Worm (Caenorhabditis elegans) whole organism, L1 larva: ENCODE data around the gene trx-2.
A peak's percentile ranks its signal among the peaks of the same experiment; 100 is the strongest.

Experiments used
- C04F5.9 ChIP-seq: sonication (generic microtip); optimal IDR thresholded peaks from 2 replicates; lab custom pipeline; 2016; ENCODE audit warnings: missing genetic modification characterization, missing compliant biosample characterization
- C16A3.4 ChIP-seq: fragments of 150-350 bp; optimal IDR thresholded peaks from 2 replicates; lab custom pipeline; 2014; ENCODE audit warnings: missing biosample characterization, missing genetic modification characterization
- F16B12.6 ChIP-seq: fragments of 150-350 bp; optimal IDR thresholded peaks from 2 replicates; lab custom pipeline; 2014; ENCODE audit warnings: missing biosample characterization, missing genetic modification characterization
- alr-1 ChIP-seq: fragments of 200-800 bp; sonication (Bioruptor generic); optimal IDR thresholded peaks from 2 replicates; lab custom pipeline; 2018; ENCODE audit warnings: borderline replicate concordance, mild to moderate bottlenecking, missing genetic modification characterization, missing compliant biosample characterization
- aly-2 ChIP-seq: fragments of 150-350 bp; optimal IDR thresholded peaks from 2 replicates; lab custom pipeline; 2014; ENCODE audit warnings: missing biosample characterization, missing genetic modification characterization
- blmp-1 ChIP-seq: fragments of 150-350 bp; optimal IDR thresholded peaks from 2 replicates; lab custom pipeline; 2014; ENCODE audit warnings: missing biosample characterization, missing genetic modification characterization
- ceh-63 ChIP-seq: fragments of 200-800 bp; sonication (Bioruptor generic); optimal IDR thresholded peaks from 2 replicates; lab custom pipeline; 2018; ENCODE audit warnings: mild to moderate bottlenecking, missing genetic modification characterization, missing compliant biosample characterization
- ceh-8 ChIP-seq: fragments of 200-800 bp; sonication (Bioruptor generic); optimal IDR thresholded peaks from 2 replicates; lab custom pipeline; 2018; ENCODE audit warnings: mild to moderate bottlenecking, missing genetic modification characterization, moderate library complexity, missing compliant biosample characterization
- ceh-82 ChIP-seq, 3 experiments: fragments of 150-350 bp in 1 of 3; sonication (generic microtip) in 2 of 3; optimal IDR thresholded peaks; 2 replicates each; lab custom pipeline; 2014 to 2017; ENCODE audit warnings: missing biosample characterization in 3 of 3, missing genetic modification characterization in 3 of 3
- ceh-88 ChIP-seq: fragments of 200-800 bp; sonication (Bioruptor generic); IDR thresholded peaks from 2 replicates; pipeline ENCODE4 v1.3.6; 2022; ENCODE audit warnings: missing genetic modification characterization, missing compliant biosample characterization
- ces-1 ChIP-seq: fragments of 150-350 bp; optimal IDR thresholded peaks from 2 replicates; lab custom pipeline; 2014; ENCODE audit warnings: missing biosample characterization, missing genetic modification reagents, missing genetic modification characterization
- dpl-1 ChIP-seq, 3 experiments: fragments of 150-350 bp in 2 of 3; sonication (generic microtip) in 1 of 3; optimal IDR thresholded peaks; 2 replicates each; lab custom pipeline; 2014 to 2017; ENCODE audit warnings: missing biosample characterization in 3 of 3, missing genetic modification characterization in 3 of 3, missing genetic modification reagents in 3 of 3
- dsc-1 ChIP-seq: sonication (generic microtip); optimal IDR thresholded peaks from 2 replicates; lab custom pipeline; 2016; ENCODE audit warnings: mild to moderate bottlenecking, missing genetic modification characterization, missing compliant biosample characterization
- egl-13 ChIP-seq: sonication (generic microtip); optimal IDR thresholded peaks from 2 replicates; lab custom pipeline; 2016; ENCODE audit warnings: missing genotype, missing genetic modification reagents, missing genetic modification characterization, missing compliant biosample characterization
- egl-27 ChIP-seq, 2 experiments: fragments of 150-350 bp in 1 of 2; sonication (generic microtip); optimal IDR thresholded peaks; 3 replicates each; lab custom pipeline; 2017 to 2018; ENCODE audit warnings: missing biosample characterization in 2 of 2, missing genetic modification characterization in 2 of 2, missing genetic modification reagents in 2 of 2
- elt-2 ChIP-seq: sonication (generic microtip); optimal IDR thresholded peaks from 2 replicates; lab custom pipeline; 2016; ENCODE audit warnings: missing genetic modification characterization, mild to moderate bottlenecking, inconsistent platforms, missing compliant biosample characterization, missing genetic modification reagents
- elt-3 ChIP-seq, 6 experiments: fragments of 150-350 bp in 1 of 6; sonication (generic microtip); optimal IDR thresholded peaks; 2 replicates each; lab custom pipeline; 2017 to 2018; ENCODE audit warnings: missing biosample characterization in 6 of 6, missing genetic modification characterization in 6 of 6, inconsistent platforms in 1 of 6
- fos-1 ChIP-seq: fragments of 150-350 bp; optimal IDR thresholded peaks from 2 replicates; lab custom pipeline; 2014; ENCODE audit warnings: missing biosample characterization, missing genetic modification characterization
- grh-1 ChIP-seq: fragments of 200-800 bp; sonication (Bioruptor generic); IDR thresholded peaks from 2 replicates; pipeline ENCODE4 v1.3.6; 2022; ENCODE audit warnings: missing genetic modification reagents, missing genetic modification characterization, missing compliant biosample characterization
- hlh-17 ChIP-seq: fragments of 200-800 bp; sonication (Bioruptor generic); optimal IDR thresholded peaks from 2 replicates; lab custom pipeline; 2018; ENCODE audit warnings: missing genetic modification characterization, mild to moderate bottlenecking, missing compliant biosample characterization, moderate library complexity, borderline replicate concordance
- hlh-4 ChIP-seq: sonication (generic microtip); optimal IDR thresholded peaks from 2 replicates; lab custom pipeline; 2016; ENCODE audit warnings: mild to moderate bottlenecking, missing genetic modification characterization, missing compliant biosample characterization
- isw-1 ChIP-seq: fragments of 200-800 bp; sonication (Bioruptor generic); IDR thresholded peaks from 2 replicates; pipeline ENCODE4 v1.3.6; 2022; ENCODE audit warnings: missing genetic modification characterization, missing compliant biosample characterization
- lin-14 ChIP-seq: fragments of 200-800 bp; sonication (Bioruptor generic); optimal IDR thresholded peaks from 2 replicates; lab custom pipeline; 2018; ENCODE audit warnings: mild to moderate bottlenecking, missing genetic modification characterization, moderate library complexity, missing compliant biosample characterization
- lin-15B ChIP-seq: fragments of 150-350 bp; sonication (generic microtip); optimal IDR thresholded peaks from 3 replicates; lab custom pipeline; 2014; ENCODE audit warnings: missing biosample characterization, missing genetic modification characterization
- lir-3 ChIP-seq: sonication (generic microtip); optimal IDR thresholded peaks from 2 replicates; lab custom pipeline; 2016; ENCODE audit warnings: mild to moderate bottlenecking, missing genetic modification characterization, moderate library complexity, missing compliant biosample characterization; ENCODE audit not compliant: poor library complexity
- lsy-2 ChIP-seq, 2 experiments: fragments of 150-350 bp; optimal IDR thresholded peaks; 2 replicates each; lab custom pipeline; 2014; ENCODE audit warnings: missing biosample characterization in 2 of 2, missing genetic modification characterization in 2 of 2
- mef-2 ChIP-seq: fragments of 150-350 bp; optimal IDR thresholded peaks from 2 replicates; lab custom pipeline; 2014; ENCODE audit warnings: missing biosample characterization, missing genetic modification characterization
- mep-1 ChIP-seq: fragments of 150-350 bp; optimal IDR thresholded peaks from 2 replicates; lab custom pipeline; 2014; ENCODE audit warnings: missing biosample characterization, missing genetic modification characterization
- nhr-19 ChIP-seq: fragments of 200-800 bp; sonication (Bioruptor generic); conservative IDR thresholded peaks from 2 replicates; pipeline ENCODE4 v1.3.6; 2022; ENCODE audit warnings: missing genetic modification characterization, missing compliant biosample characterization
- nhr-237 ChIP-seq: fragments of 150-350 bp; optimal IDR thresholded peaks from 2 replicates; lab custom pipeline; 2014; ENCODE audit warnings: missing biosample characterization, missing genetic modification characterization
- nhr-28 ChIP-seq: fragments of 150-350 bp; optimal IDR thresholded peaks from 2 replicates; lab custom pipeline; 2014; ENCODE audit warnings: missing biosample characterization, missing genetic modification characterization
- nhr-47 ChIP-seq: sonication (generic microtip); optimal IDR thresholded peaks from 2 replicates; lab custom pipeline; 2016; ENCODE audit warnings: mild to moderate bottlenecking, missing genetic modification characterization, moderate library complexity, missing compliant biosample characterization
- nhr-71 ChIP-seq: sonication (generic microtip); optimal IDR thresholded peaks from 2 replicates; lab custom pipeline; 2016; ENCODE audit warnings: mild to moderate bottlenecking, missing genetic modification characterization, moderate library complexity, missing compliant biosample characterization
- nhr-76 ChIP-seq: sonication (generic microtip); optimal IDR thresholded peaks from 2 replicates; lab custom pipeline; 2017; ENCODE audit warnings: missing biosample characterization, missing genetic modification characterization
- nhr-77 ChIP-seq: fragments of 150-350 bp; optimal IDR thresholded peaks from 2 replicates; lab custom pipeline; 2014; ENCODE audit warnings: missing biosample characterization, missing genetic modification characterization
- nhr-84 ChIP-seq: sonication (generic microtip); optimal IDR thresholded peaks from 2 replicates; lab custom pipeline; 2017; ENCODE audit warnings: missing biosample characterization, missing genetic modification characterization
- nhr-85 ChIP-seq: sonication (generic microtip); peaks from one replicate; lab custom pipeline; 2016; ENCODE audit warnings: missing genetic modification characterization, inconsistent platforms, missing compliant biosample characterization
- pag-3 ChIP-seq: sonication (generic microtip); optimal IDR thresholded peaks from 2 replicates; lab custom pipeline; 2017; ENCODE audit warnings: missing genetic modification characterization, mild to moderate bottlenecking, missing compliant biosample characterization, antibody characterized with exemption, borderline replicate concordance; ENCODE audit not compliant: insufficient read depth
- pax-3 ChIP-seq: fragments of 200-800 bp; sonication (Bioruptor generic); optimal IDR thresholded peaks from 2 replicates; lab custom pipeline; 2018; ENCODE audit warnings: mild to moderate bottlenecking, missing genetic modification characterization, moderate library complexity, missing compliant biosample characterization
- pqm-1 ChIP-seq: sonication (generic microtip); optimal IDR thresholded peaks from 3 replicates; lab custom pipeline; 2017; ENCODE audit warnings: missing biosample characterization, missing genetic modification characterization
- skn-1 ChIP-seq: fragments of 150-350 bp; optimal IDR thresholded peaks from 2 replicates; lab custom pipeline; 2014; ENCODE audit warnings: missing biosample characterization, missing genetic modification characterization
- snpc-4 ChIP-seq: fragments of 150-350 bp; optimal IDR thresholded peaks from 2 replicates; lab custom pipeline; 2014; ENCODE audit warnings: missing biosample characterization, missing genetic modification characterization
- snu-23 ChIP-seq: sonication (generic microtip); optimal IDR thresholded peaks from 2 replicates; lab custom pipeline; 2016; ENCODE audit warnings: missing genetic modification characterization, missing compliant biosample characterization
- sptf-1 ChIP-seq: fragments of 150-350 bp; optimal IDR thresholded peaks from 2 replicates; lab custom pipeline; 2014; ENCODE audit warnings: missing biosample characterization, missing genetic modification characterization
- sup-37 ChIP-seq: fragments of 200-800 bp; sonication (Bioruptor generic); optimal IDR thresholded peaks from 2 replicates; lab custom pipeline; 2018; ENCODE audit warnings: mild to moderate bottlenecking, missing genetic modification characterization, missing compliant biosample characterization
- swsn-7 ChIP-seq: sonication (generic microtip); optimal IDR thresholded peaks from 2 replicates; lab custom pipeline; 2016; ENCODE audit warnings: missing genetic modification characterization, missing compliant biosample characterization
- unc-130 ChIP-seq: fragments of 150-350 bp; optimal IDR thresholded peaks from 2 replicates; lab custom pipeline; 2017; ENCODE audit warnings: missing biosample characterization, missing genetic modification characterization, inconsistent platforms
- unc-30 ChIP-seq: sonication (generic microtip); optimal IDR thresholded peaks from 2 replicates; lab custom pipeline; 2017; ENCODE audit warnings: missing biosample characterization, missing genetic modification characterization
- unc-62 ChIP-seq: fragments of 150-350 bp; optimal IDR thresholded peaks from 2 replicates; lab custom pipeline; 2014; ENCODE audit warnings: missing biosample characterization, missing genetic modification reagents, missing genetic modification characterization
- unc-98 ChIP-seq: fragments of 200-800 bp; sonication (Bioruptor generic); IDR thresholded peaks from 2 replicates; pipeline ENCODE4 v1.3.6; 2022; ENCODE audit warnings: missing genetic modification characterization, missing compliant biosample characterization
- vab-15 ChIP-seq: sonication (generic microtip); optimal IDR thresholded peaks from 2 replicates; lab custom pipeline; 2017; ENCODE audit warnings: missing genotype, mild to moderate bottlenecking, missing genetic modification characterization, missing compliant biosample characterization
- xbp-1 ChIP-seq: sonication (generic microtip); optimal IDR thresholded peaks from 2 replicates; lab custom pipeline; 2016; ENCODE audit warnings: missing genetic modification characterization, missing compliant biosample characterization

Gene trx-2

DNA sequence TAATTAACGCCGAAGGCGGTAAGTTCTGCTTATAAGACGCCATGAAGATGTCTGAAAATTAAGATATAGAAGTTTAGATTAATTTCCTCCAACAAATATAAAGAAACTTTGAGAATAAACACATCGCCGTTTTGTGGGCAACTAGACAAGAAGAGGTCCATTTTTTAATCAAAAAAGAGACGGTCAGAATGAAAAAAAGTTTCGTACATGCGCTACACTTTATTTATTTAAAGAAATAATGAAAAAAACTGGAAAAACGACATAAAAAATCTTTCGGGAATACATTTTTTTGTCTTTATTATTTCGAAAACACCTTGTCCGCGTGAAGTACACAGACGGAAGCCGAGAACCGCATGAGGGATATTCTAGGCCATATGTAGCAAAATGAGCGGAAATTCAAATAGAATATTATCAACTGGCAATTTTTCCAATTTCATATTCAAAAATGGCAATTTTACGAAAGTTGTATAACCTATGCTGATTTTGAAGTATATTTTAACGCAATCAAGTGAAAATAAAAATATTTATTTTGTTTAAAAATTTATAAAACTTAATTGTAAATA, 41.4 kb downstream of the trx-2 start, which contains the start of gene sluh-7:
TSS of gene sluh-7 (minus strand) at position 51 of the 563 bp plus-strand sequence.
- TF ChIP-seq nhr-71 (peak; percentile 94), aly-2 (peak; percentile 24), alr-1 (tag; lab: Kevin White, UChicago) (no peak), nhr-84 (tag; lab: Kevin White, UChicago) (no peak), sptf-1 (no peak), snu-23 (peak; percentile 87), unc-30 (tag; lab: Kevin White, UChicago) (peak; percentile 22), swsn-7 (tag; lab: Kevin White, UChicago) (peak; percentile 84), skn-1 (tag; lab: Kevin White, UChicago) (peak; percentile 73), mef-2 (tag; lab: Kevin White, UChicago) (peak; percentile 12), ceh-63 (GFP tag; lab: Kevin White, UChicago) (no peak), blmp-1 (tag; lab: Kevin White, UChicago) (peak; percentile 77), unc-130 (peak; percentile 71), ceh-8 (GFP tag; lab: Kevin White, UChicago) (no peak), pax-3 (tag; lab: Kevin White, UChicago) (peak; percentile 84), snpc-4 (tag; lab: Kevin White, UChicago) (peak; percentile 26), isw-1 (GFP tag; lab: Robert Waterston, UW) (peak; percentile 82), nhr-19 (GFP tag; lab: Robert Waterston, UW) (peak; percentile 87), hlh-17 (GFP tag; lab: Kevin White, UChicago) (no peak), ceh-88 (GFP tag; lab: Robert Waterston, UW) (peak; percentile 69), elt-2 (peak; percentile 65), nhr-85 (peak; percentile 95), egl-13 (tag; lab: Kevin White, UChicago) (peak; percentile 91), mep-1 (peak; percentile 93), nhr-237 (tag; lab: Kevin White, UChicago) (peak; percentile 41), pqm-1 (tag; lab: Kevin White, UChicago) (no peak), unc-98 (GFP tag; lab: Robert Waterston, UW) (peak; percentile 85), nhr-76 (tag; lab: Kevin White, UChicago) (no peak), C16A3.4 (tag; lab: Kevin White, UChicago) (peak; percentile 62), lsy-2 (tag; optimal IDR thresholded peaks at IDR 0.05; lab: Kevin White, UChicago) (peak; percentile 82 to 84), vab-15 (tag; lab: Kevin White, UChicago) (peak; percentile 60), lir-3 (tag; lab: Kevin White, UChicago) (peak; percentile 97), elt-3 (tag; optimal IDR thresholded peaks at IDR 0.05; lab: Kevin White, UChicago) (peak in 2 of 6 experiments; percentile 54 to 71), grh-1 (GFP tag; lab: Robert Waterston, UW) (peak; percentile 67), hlh-4 (tag; lab: Kevin White, UChicago) (peak; percentile 3), dsc-1 (tag; lab: Kevin White, UChicago) (peak; percentile 91), lin-15B (tag; lab: Kevin White, UChicago) (peak; percentile 79), unc-62 (no peak), nhr-77 (peak; percentile 38), nhr-47 (tag; lab: Kevin White, UChicago) (peak; percentile 93), ces-1 (GFP tag; lab: Kevin White, UChicago) (no peak), xbp-1 (tag; lab: Kevin White, UChicago) (peak; percentile 89), F16B12.6 (tag; lab: Kevin White, UChicago) (peak; percentile 6), fos-1 (peak; percentile 44), egl-27 (tag; optimal IDR thresholded peaks at IDR 0.05; lab: Kevin White, UChicago) (no peak), C04F5.9 (peak; percentile 79), dpl-1 (GFP tag; optimal IDR thresholded peaks at IDR 0.05; lab: Kevin White, UChicago) (peak; percentile 91 to 96 (median 94)), lin-14 (GFP tag; lab: Kevin White, UChicago) (peak; percentile 81), nhr-28 (tag; lab: Kevin White, UChicago) (no peak), sup-37 (GFP tag; lab: Kevin White, UChicago) (peak; percentile 63), ceh-82 (tag; optimal IDR thresholded peaks at IDR 0.05; lab: Kevin White, UChicago) (peak; percentile 69 to 78 (median 74)), pag-3 (tag; lab: Kevin White, UChicago) (no peak)
